Fruit fly (Drosophila melanogaster): Measurements from ENCODE around the gene CG4230.

dm6 chr2L:5145247-5146197 lies 49.5 kb downstream of the CG4230 start:
- TF ChIP-seq CG11617 (GFP tag; optimal IDR thresholded peaks at IDR 0.05) = peak; percentile 97
- peak; percentile 98 for TF ChIP-seq CG33017 (tag; optimal IDR thresholded peaks at IDR 0.05)
- peak; percentile 93 for TF ChIP-seq kay (GFP tag; ENCODE audit: borderline replicate concordance)
- peak; percentile 89 for TF ChIP-seq ovo (GFP tag; optimal IDR thresholded peaks at IDR 0.05)
- TF ChIP-seq pad (GFP tag; optimal IDR thresholded peaks at IDR 0.05) = peak; percentile 89
- TF ChIP-seq CG14711 (tag; optimal IDR thresholded peaks at IDR 0.05) = peak; percentile 94
- peak; percentile 41 for TF ChIP-seq Mnt (GFP tag; optimal IDR thresholded peaks at IDR 0.05)
- TF ChIP-seq Crg-1 (GFP tag; optimal IDR thresholded peaks at IDR 0.05) = peak; percentile 85
- peak; percentile 91 for TF ChIP-seq tj (GFP tag; optimal IDR thresholded peaks at IDR 0.05)
- TF ChIP-seq CG7101 (tag; optimal IDR thresholded peaks at IDR 0.05) = peak; percentile 98
- peak; percentile 86 for TF ChIP-seq cic (GFP tag; optimal IDR thresholded peaks at IDR 0.05)
- TF ChIP-seq CG7045 (GFP tag; optimal IDR thresholded peaks at IDR 0.05) = peak; percentile 97
- peak; percentile 61 for TF ChIP-seq CG5204 (GFP tag; optimal IDR thresholded peaks at IDR 0.05)
- TF ChIP-seq CG1620 (GFP tag; optimal IDR thresholded peaks at IDR 0.05) = peak; percentile 54

All from whole organism, adult.